Worm (Caenorhabditis elegans) whole organism, late embryonic: ENCODE measurements around the gene ncx-2.

Experiments used
- dmd-4 ChIP-seq: sonication (generic microtip); optimal IDR thresholded peaks from 2 replicates; lab custom pipeline; 2016; ENCODE audit warnings: borderline replicate concordance, missing genetic modification characterization, missing compliant biosample characterization
- nhr-11 ChIP-seq: fragments of 150-350 bp; optimal IDR thresholded peaks from 2 replicates; lab custom pipeline; 2014; ENCODE audit warnings: missing biosample characterization, missing genetic modification characterization
- pha-4 ChIP-seq: fragments of 150-350 bp; optimal IDR thresholded peaks from 2 replicates; lab custom pipeline; 2018; ENCODE audit warnings: missing biosample characterization, missing genetic modification reagents, missing genetic modification characterization

DNA sequence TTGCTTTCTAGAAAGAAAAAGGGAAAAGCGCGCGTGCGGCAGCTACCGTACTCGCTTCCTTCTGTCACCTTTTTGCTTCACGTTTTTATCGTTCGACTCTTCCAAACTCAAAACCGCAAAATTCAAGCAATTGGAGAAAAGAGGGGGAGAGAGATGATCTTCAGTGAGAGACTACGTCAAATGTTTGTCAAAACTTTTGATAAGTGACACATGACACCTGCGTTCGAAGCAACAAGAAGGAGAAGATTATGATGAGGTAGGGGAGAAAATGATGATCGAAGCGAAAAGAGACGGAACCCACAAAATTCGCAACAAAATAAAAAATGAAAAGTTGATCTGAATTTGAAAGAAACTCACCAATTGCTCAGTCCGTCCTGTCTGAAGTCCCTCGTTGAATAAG lies 14.9 kb downstream of the ncx-2 start:
- no peak for TF ChIP-seq pha-4
- no peak for TF ChIP-seq nhr-11 (tag; lab: Kevin White, UChicago)
- TF ChIP-seq dmd-4 (tag; lab: Kevin White, UChicago): no peak
